Worm (Caenorhabditis elegans) whole organism, L4/young adult: ENCODE results near the gene egg-3.
"Not testable (repeated sequence)": the region's sequence is repeated elsewhere in the genome, so short reads cannot be mapped to it uniquely, and the experiment has no call there.

ENCODE experiments used
- W03F9.2 ChIP-seq: fragments of 150-350 bp; optimal IDR thresholded peaks from 2 replicates; lab custom pipeline; 2014; ENCODE audit warnings: missing biosample characterization, missing genetic modification characterization
- dao-5 ChIP-seq: sonication (generic microtip); optimal IDR thresholded peaks from 2 replicates; lab custom pipeline; 2016; ENCODE audit warnings: missing genotype, missing genetic modification characterization, moderate library complexity, missing compliant biosample characterization
- him-1 ChIP-seq: sonication (generic microtip); optimal IDR thresholded peaks from 2 replicates; lab custom pipeline; 2016; ENCODE audit warnings: missing genotype, missing genetic modification reagents, missing genetic modification characterization, missing compliant biosample characterization

Gene egg-3

ce11 chrII:10910219-10910618 lies 26.0 kb upstream of the egg-3 start, which contains the start of gene sra-11:
TSS of gene sra-11 (minus strand) at chrII:10910319.
- TF ChIP-seq dao-5 = no peak
- TF ChIP-seq W03F9.2 = no peak
- no peak for TF ChIP-seq him-1 (tag; lab: Kevin White, UChicago)

- TF ChIP-seq him-1 (tag; lab: Kevin White, UChicago); dao-5; W03F9.2: not testable (repeated sequence)
Measured at ce11 chrII:10904379-10904778, 20.1 kb upstream of the egg-3 start, which contains the start of gene sra-12. TSS of gene sra-12 (minus strand) at chrII:10904479.

- TF ChIP-seq dao-5 (no peak), W03F9.2 (no peak), him-1 (tag; lab: Kevin White, UChicago) (no peak)
Measured at ce11 chrII:10902104-10902503, 17.9 kb upstream of the egg-3 start, which contains the start of gene gly-1. TSS of gene gly-1 (minus strand) at chrII:10902204.

- no peak for TF ChIP-seq him-1 (tag; lab: Kevin White, UChicago)
- no peak for TF ChIP-seq W03F9.2
Measured at ce11 chrII:10898998-10899397, 14.8 kb upstream of the egg-3 start.

ce11 chrII:10895959-10896358 lies 11.7 kb upstream of the egg-3 start:
- TF ChIP-seq him-1 (tag; lab: Kevin White, UChicago) (no peak), W03F9.2 (no peak), dao-5 (no peak)

- no peak for TF ChIP-seq dao-5
- no peak for TF ChIP-seq W03F9.2
- no peak for TF ChIP-seq him-1 (tag; lab: Kevin White, UChicago)
Measured at ce11 chrII:10894996-10895395, 10.8 kb upstream of the egg-3 start, which contains the start of gene sra-10. TSS of gene sra-10 (minus strand) at chrII:10895096.

ce11 chrII:10888979-10889378 lies 4.7 kb upstream of the egg-3 start, which contains the start of gene ptr-8:
TSS of gene ptr-8 (plus strand) at chrII:10889279.
- no peak for TF ChIP-seq him-1 (tag; lab: Kevin White, UChicago)

ce11 chrII:10887097-10887496 lies 2.9 kb upstream of the egg-3 start:
- TF ChIP-seq him-1 (tag; lab: Kevin White, UChicago) (no peak), dao-5 (no peak), W03F9.2 (no peak)

- no peak for TF ChIP-seq him-1 (tag; lab: Kevin White, UChicago)
- TF ChIP-seq W03F9.2 = no peak
- TF ChIP-seq dao-5 = no peak
Measured at ce11 chrII:10885868-10886514, 1.8 kb upstream of the egg-3 start, which contains the start of gene F44F4.3. TSS of gene F44F4.3 (minus strand) at chrII:10885918.

ce11 chrII:10885250-10885649 lies 1.0 kb upstream of the egg-3 start:
- TF ChIP-seq him-1 (tag; lab: Kevin White, UChicago) (no peak), W03F9.2 (no peak), dao-5 (no peak)

ce11 chrII:10880625-10881024 lies 3.6 kb downstream of the egg-3 start, which contains the start of gene lurp-1:
TSS of gene lurp-1 (plus strand) at chrII:10880925.
- no peak for TF ChIP-seq him-1 (tag; lab: Kevin White, UChicago)
- no peak for TF ChIP-seq W03F9.2
- no peak for TF ChIP-seq dao-5

ce11 chrII:10873631-10874030 lies 10.6 kb downstream of the egg-3 start, which contains the start of gene orc-2:
TSS of gene orc-2 (plus strand) at chrII:10873931.
- TF ChIP-seq him-1 (tag; lab: Kevin White, UChicago) (no peak), dao-5 (no peak), W03F9.2 (no peak)

ce11 chrII:10872541-10872940 lies 11.7 kb downstream of the egg-3 start, which contains the start of the genes cyn-4 and copz-1:
TSS of gene cyn-4 (minus strand) at chrII:10872611.
TSS of gene copz-1 (plus strand) at chrII:10872879.
- TF ChIP-seq W03F9.2 (peak; percentile 80), dao-5 (no peak), him-1 (tag; lab: Kevin White, UChicago) (peak; percentile 24)

ce11 chrII:10870698-10871097 lies 13.5 kb downstream of the egg-3 start:
- TF ChIP-seq dao-5 (no peak), him-1 (tag; lab: Kevin White, UChicago) (no peak), W03F9.2 (no peak)

ce11 chrII:10868670-10869246 lies 15.5 kb downstream of the egg-3 start, which contains the start of the genes gmps-1 and cap-2:
TSS of gene gmps-1 (minus strand) at chrII:10868720.
TSS of gene cap-2 (plus strand) at chrII:10869196.
- TF ChIP-seq dao-5 (no peak), him-1 (tag; lab: Kevin White, UChicago) (peak; percentile 95), W03F9.2 (peak; percentile 95)
